Worm (Caenorhabditis elegans): ENCODE results near the gene mans-3.
A peak's percentile ranks its signal among the peaks of the same experiment; 100 is the strongest.

The mans-3 gene

ce11 chrX:5121789-5122188 lies 43.4 kb upstream of the mans-3 start (continued):
- TF ChIP-seq dve-1 (tag; optimal IDR thresholded peaks at IDR 0.05; ENCODE audit: insufficient read depth) = no peak
- no peak for TF ChIP-seq nhr-76 (tag; optimal IDR thresholded peaks at IDR 0.05)
- no peak for TF ChIP-seq lin-13 (GFP tag; optimal IDR thresholded peaks at IDR 0.05)
- no peak for TF ChIP-seq jun-1 (tag; optimal IDR thresholded peaks at IDR 0.05)

- TF ChIP-seq aha-1 (tag) (peak; percentile 79), mdl-1 (tag; optimal IDR thresholded peaks at IDR 0.05) (peak in 1 of 2 experiments; percentile 45), mxl-2 (GFP tag; conservative IDR thresholded peaks at IDR 0.05) (no peak), Y5F2A.4 (GFP tag; optimal IDR thresholded peaks at IDR 0.05) (no peak), nhr-76 (tag; optimal IDR thresholded peaks at IDR 0.05) (no peak), nhr-42 (GFP tag; IDR thresholded peaks at IDR 0.05) (no peak), lin-1 (GFP tag; IDR thresholded peaks at IDR 0.05) (peak; percentile 81), zip-11 (GFP tag; IDR thresholded peaks at IDR 0.05) (no peak), dmd-6 (GFP tag; IDR thresholded peaks at IDR 0.05) (peak; percentile 80), madf-9 (GFP tag; conservative IDR thresholded peaks at IDR 0.05) (no peak), nhr-237 (tag; optimal IDR thresholded peaks at IDR 0.05) (no peak), tra-1 (GFP tag; IDR thresholded peaks at IDR 0.05) (peak; percentile 78; the same call in 1 of the 2 replicates), egl-27 (tag; optimal IDR thresholded peaks at IDR 0.05) (no peak), daf-16 (GFP tag; optimal IDR thresholded peaks at IDR 0.05) (no peak), daf-16 (tag; optimal IDR thresholded peaks at IDR 0.05) (peak; percentile 62), nhr-28 (tag; optimal IDR thresholded peaks at IDR 0.05) (peak; percentile 49), spr-1 (tag; optimal IDR thresholded peaks at IDR 0.05) (no peak), unc-62 (GFP tag; optimal IDR thresholded peaks at IDR 0.05 in 1 of 2) (no peak), unc-62 (tag; optimal IDR thresholded peaks at IDR 0.05) (no peak), hlh-30 (tag; optimal IDR thresholded peaks at IDR 0.05; ENCODE audit: insufficient read depth) (peak; percentile 69), hmg-1.1 (GFP tag; IDR thresholded peaks at IDR 0.05) (no peak; the same call in 1 of the 2 replicates), dve-1 (tag; optimal IDR thresholded peaks at IDR 0.05; ENCODE audit: insufficient read depth) (peak; percentile 59), snpc-4 (tag; optimal IDR thresholded peaks at IDR 0.05) (no peak), gei-8 (GFP tag; optimal IDR thresholded peaks at IDR 0.05) (no peak), nhr-11 (tag; optimal IDR thresholded peaks at IDR 0.05) (no peak), pha-4 (GFP tag; IDR thresholded peaks at IDR 0.05) (0 out of 2 replicates have a peak, but pooled peaks have one; percentile 16), pha-4 (tag; optimal IDR thresholded peaks at IDR 0.05) (no peak), nhr-6 (tag; optimal IDR thresholded peaks at IDR 0.05) (no peak), mdt-29 (GFP tag; IDR thresholded peaks at IDR 0.05) (peak; percentile 84), nhr-25 (tag; optimal IDR thresholded peaks at IDR 0.05; ENCODE audit: borderline replicate concordance, insufficient read depth) (no peak), madf-5 (GFP tag; IDR thresholded peaks at IDR 0.05) (no peak), ztf-7 (tag; optimal IDR thresholded peaks at IDR 0.05) (no peak), nhr-10 (tag; optimal IDR thresholded peaks at IDR 0.05) (no peak), lin-38 (GFP tag; IDR thresholded peaks at IDR 0.05) (no peak), daf-8 (GFP tag; IDR thresholded peaks at IDR 0.05) (no peak), vab-7 (GFP tag; IDR thresholded peaks at IDR 0.05) (no peak), ztf-11 (tag; optimal IDR thresholded peaks at IDR 0.05) (no peak), ceh-32 (tag; optimal IDR thresholded peaks at IDR 0.05; ENCODE audit: poor library complexity) (no peak), zfp-2 (tag; optimal IDR thresholded peaks at IDR 0.05) (no peak), F44E2.7 (GFP tag; IDR thresholded peaks at IDR 0.05) (no peak), egl-43 (GFP tag; IDR thresholded peaks at IDR 0.05) (no peak), Y48G9A.11 (GFP tag; IDR thresholded peaks at IDR 0.05) (no peak), ceh-20 (GFP tag; IDR thresholded peaks at IDR 0.05) (peak; percentile 53; the same call in 1 of the 2 replicates), T20F7.1 (GFP tag; optimal IDR thresholded peaks at IDR 0.05) (no peak), mxl-3 (GFP tag; optimal IDR thresholded peaks at IDR 0.05) (peak; percentile 22), D1046.2 (GFP tag; IDR thresholded peaks at IDR 0.05) (no peak), hlh-11 (tag; optimal IDR thresholded peaks at IDR 0.05) (peak; percentile 49), F26F4.8 (GFP tag; conservative IDR thresholded peaks at IDR 0.05) (no peak)
Observed at ce11 chrX:5122369-5122768, 42.8 kb upstream of the mans-3 start.

All from whole organism, L4 larva.